ENCODE assay signal across 1 fruit fly cellular context in genomic region chr3L:18640584-18641527, dm6.
TF ChIP-seq lines count a peak whose summit lies in the region.

No protein-coding gene starts in this region.

TF ChIP-seq in whole organism, embryonic, 481 proteins besides CTCF, POLR2A, EP300 and RAD21 (continued from another document and continues in another):
- TF ChIP-seq HLHmδ (GFP tag; optimal IDR thresholded peaks at IDR 0.05; lab: Kevin White, UChicago) (peak; percentile 36), Hr39 (optimal IDR thresholded peaks at IDR 0.05; lab: Kevin White, UChicago) (no peak), dmrt99B (tag; optimal IDR thresholded peaks at IDR 0.05; lab: Kevin White, UChicago) (peak; percentile 93), twi (tag; optimal IDR thresholded peaks at IDR 0.05; lab: Kevin White, UChicago) (peak; percentile 44), CG17186 (GFP tag; optimal IDR thresholded peaks at IDR 0.05; lab: Kevin White, UChicago) (peak; percentile 35), CG12769 (tag; optimal IDR thresholded peaks at IDR 0.05; lab: Kevin White, UChicago) (peak; percentile 99), ash1 (GFP tag; optimal IDR thresholded peaks at IDR 0.05; lab: Kevin White, UChicago) (peak; percentile 80), CG18764 (GFP tag; optimal IDR thresholded peaks at IDR 0.05; lab: Kevin White, UChicago) (peak; percentile 78), Dfd (GFP tag; optimal IDR thresholded peaks at IDR 0.05; lab: Kevin White, UChicago) (peak in 1 of 2 experiments; percentile 92), knrl (GFP tag; IDR thresholded peaks at IDR 0.05; lab: Robert Waterston, UW; ENCODE audit: partially characterized antibody) (no peak), CG9727 (GFP tag; optimal IDR thresholded peaks at IDR 0.05; lab: Kevin White, UChicago) (peak; percentile 91), phol (tag; optimal IDR thresholded peaks at IDR 0.05; lab: Kevin White, UChicago) (peak; percentile 88), Atf-2 (GFP tag; optimal IDR thresholded peaks at IDR 0.05; lab: Kevin White, UChicago) (peak; percentile 87), kni (GFP tag; optimal IDR thresholded peaks at IDR 0.05; lab: Kevin White, UChicago) (peak; percentile 29), CG11247 (GFP tag; IDR thresholded peaks at IDR 0.05; lab: Robert Waterston, UW) (peak; percentile 99), hbn (GFP tag; IDR thresholded peaks at IDR 0.05; lab: Robert Waterston, UW; ENCODE audit: partially characterized antibody) (no peak), CG8924 (tag; optimal IDR thresholded peaks at IDR 0.05; lab: Kevin White, UChicago) (peak; percentile 70), p53 (GFP tag; optimal IDR thresholded peaks at IDR 0.05; lab: Kevin White, UChicago) (peak; percentile 17), CG1529 (GFP tag; optimal IDR thresholded peaks at IDR 0.05; lab: Kevin White, UChicago) (peak; percentile 64), D (optimal IDR thresholded peaks at IDR 0.05; lab: Kevin White, UChicago) (no peak), D (GFP tag; optimal IDR thresholded peaks at IDR 0.05; lab: Kevin White, UChicago) (peak; percentile 67), CG12744 (GFP tag; optimal IDR thresholded peaks at IDR 0.05; lab: Kevin White, UChicago) (peak; percentile 94), CG18619 (GFP tag; optimal IDR thresholded peaks at IDR 0.05; lab: Kevin White, UChicago) (peak; percentile 85), CG14050 (GFP tag; IDR thresholded peaks at IDR 0.05; lab: Robert Waterston, UW) (peak; percentile 95), row (GFP tag; IDR thresholded peaks at IDR 0.05; lab: Robert Waterston, UW) (peak; percentile 98), H15 (GFP tag; IDR thresholded peaks at IDR 0.05; lab: Robert Waterston, UW) (peak; percentile 97), CG8290 (GFP tag; optimal IDR thresholded peaks at IDR 0.05; lab: Kevin White, UChicago) (peak; percentile 4), CG8290 (tag; optimal IDR thresholded peaks at IDR 0.05; lab: Kevin White, UChicago) (peak; percentile 59 to 99), CG15479 (GFP tag; optimal IDR thresholded peaks at IDR 0.05; lab: Kevin White, UChicago) (peak; percentile 22), Rfx (GFP tag; IDR thresholded peaks at IDR 0.05; lab: Robert Waterston, UW) (peak; percentile 99), Oaz (GFP tag; IDR thresholded peaks at IDR 0.05; lab: Robert Waterston, UW) (peak; percentile 91), BEAF-32 (GFP tag; optimal IDR thresholded peaks at IDR 0.05; lab: Kevin White, UChicago) (no peak), CG30020 (tag; optimal IDR thresholded peaks at IDR 0.05; lab: Kevin White, UChicago) (peak; percentile 28), lmd (GFP tag; IDR thresholded peaks at IDR 0.05; lab: Robert Waterston, UW) (peak; percentile 97), D19B (GFP tag; optimal IDR thresholded peaks at IDR 0.05; lab: Kevin White, UChicago) (peak; percentile 86), CG10321 (GFP tag; IDR thresholded peaks at IDR 0.05; lab: Robert Waterston, UW) (peak; percentile 70), yki (optimal IDR thresholded peaks at IDR 0.05; lab: Kevin White, UChicago) (peak; percentile 93), CG13775 (GFP tag; optimal IDR thresholded peaks at IDR 0.05; lab: Kevin White, UChicago) (peak; percentile 86), unc-4 (GFP tag; IDR thresholded peaks at IDR 0.05; lab: Robert Waterston, UW; ENCODE audit: partially characterized antibody) (no peak), trh (GFP tag; optimal IDR thresholded peaks at IDR 0.05; lab: Kevin White, UChicago) (peak; percentile 63), CG3281 (GFP tag; optimal IDR thresholded peaks at IDR 0.05; lab: Kevin White, UChicago) (peak; percentile 91), Xbp1 (GFP tag; optimal IDR thresholded peaks at IDR 0.05; lab: Kevin White, UChicago) (peak; percentile 95), CG11504 (tag; optimal IDR thresholded peaks at IDR 0.05; lab: Kevin White, UChicago) (peak; percentile 93), HHEX (GFP tag; optimal IDR thresholded peaks at IDR 0.05; lab: Kevin White, UChicago) (peak; percentile 90), sug (tag; optimal IDR thresholded peaks at IDR 0.05; lab: Kevin White, UChicago) (peak; percentile 90), sna (GFP tag; IDR thresholded peaks at IDR 0.05; lab: Robert Waterston, UW; ENCODE audit: partially characterized antibody) (no peak), CG11398 (GFP tag; optimal IDR thresholded peaks at IDR 0.05; lab: Kevin White, UChicago) (peak; percentile 85), pho (GFP tag; optimal IDR thresholded peaks at IDR 0.05; lab: Kevin White, UChicago) (peak; percentile 98), crc (GFP tag; optimal IDR thresholded peaks at IDR 0.05; lab: Kevin White, UChicago) (peak; percentile 89), Hey (tag; optimal IDR thresholded peaks at IDR 0.05; lab: Kevin White, UChicago) (peak; percentile 74), CG1233 (GFP tag; optimal IDR thresholded peaks at IDR 0.05; lab: Kevin White, UChicago) (peak; percentile 77), CG2678 (tag; optimal IDR thresholded peaks at IDR 0.05; lab: Kevin White, UChicago) (peak; percentile 96), ab (GFP tag; optimal IDR thresholded peaks at IDR 0.05; lab: Kevin White, UChicago) (peak; percentile 94), CG34224 (GFP tag; IDR thresholded peaks at IDR 0.05; lab: Robert Waterston, UW; ENCODE audit: partially characterized antibody) (no peak; the same call in 2 of the 3 replicates), gce (GFP tag; IDR thresholded peaks at IDR 0.05; lab: Robert Waterston, UW) (peak; percentile 98), tio (GFP tag; optimal IDR thresholded peaks at IDR 0.05; lab: Kevin White, UChicago) (peak; percentile 75), CG17359 (tag; optimal IDR thresholded peaks at IDR 0.05; lab: Kevin White, UChicago) (peak; percentile 93), CG30431 (GFP tag; optimal IDR thresholded peaks at IDR 0.05; lab: Kevin White, UChicago) (peak; percentile 82), CG33213 (GFP tag; optimal IDR thresholded peaks at IDR 0.05; lab: Kevin White, UChicago) (peak; percentile 83), otp (GFP tag; IDR thresholded peaks at IDR 0.05; lab: Robert Waterston, UW) (peak; percentile 94), Pdp1 (GFP tag; optimal IDR thresholded peaks at IDR 0.05; lab: Kevin White, UChicago) (peak; percentile 78 to 96), bowl (GFP tag; IDR thresholded peaks at IDR 0.05; lab: Robert Waterston, UW) (peak; percentile 91), crol (GFP tag; IDR thresholded peaks at IDR 0.05; lab: Robert Waterston, UW) (peak; percentile 72; the same call in 1 of the 2 replicates), CG9932 (GFP tag; IDR thresholded peaks at IDR 0.05; lab: Robert Waterston, UW) (peak; percentile 99), CG11695 (GFP tag; IDR thresholded peaks at IDR 0.05; lab: Robert Waterston, UW) (peak; percentile 96), CG10543 (GFP tag; optimal IDR thresholded peaks at IDR 0.05; lab: Kevin White, UChicago) (peak; percentile 94), CG6689 (GFP tag; IDR thresholded peaks at IDR 0.05; lab: Robert Waterston, UW) (peak; percentile 93), z (GFP tag; IDR thresholded peaks at IDR 0.05; lab: Robert Waterston, UW) (peak; percentile 75), CG17802 (tag; optimal IDR thresholded peaks at IDR 0.05; lab: Kevin White, UChicago) (peak; percentile 45), fd102C (GFP tag; optimal IDR thresholded peaks at IDR 0.05; lab: Kevin White, UChicago) (no peak), tna (GFP tag; IDR thresholded peaks at IDR 0.05; lab: Robert Waterston, UW; ENCODE audit: partially characterized antibody) (no peak), dimm (GFP tag; IDR thresholded peaks at IDR 0.05; lab: Robert Waterston, UW) (peak; percentile 95), CG10654 (GFP tag; optimal IDR thresholded peaks at IDR 0.05; lab: Kevin White, UChicago) (peak; percentile 78), zen (tag; optimal IDR thresholded peaks at IDR 0.05; lab: Kevin White, UChicago) (peak; percentile 76), btn (GFP tag; optimal IDR thresholded peaks at IDR 0.05; lab: Kevin White, UChicago) (peak; percentile 71), sr (GFP tag; IDR thresholded peaks at IDR 0.05; lab: Robert Waterston, UW) (peak; percentile 89), CG10959 (GFP tag; IDR thresholded peaks at IDR 0.05; lab: Robert Waterston, UW) (peak; percentile 91), cwo (GFP tag; optimal IDR thresholded peaks at IDR 0.05; lab: Kevin White, UChicago) (peak; percentile 90), lab (GFP tag; optimal IDR thresholded peaks at IDR 0.05; lab: Kevin White, UChicago) (peak; percentile 97), ssp (GFP tag; IDR thresholded peaks at IDR 0.05; lab: Robert Waterston, UW) (peak; percentile 90), Bgb (GFP tag; IDR thresholded peaks at IDR 0.05; lab: Robert Waterston, UW; ENCODE audit: partially characterized antibody) (peak; percentile 48; the same call in 1 of the 2 replicates), CG4707 (GFP tag; optimal IDR thresholded peaks at IDR 0.05; lab: Kevin White, UChicago) (peak; percentile 31), scrt (GFP tag; optimal IDR thresholded peaks at IDR 0.05; lab: Kevin White, UChicago) (peak; percentile 82), sens-2 (GFP tag; IDR thresholded peaks at IDR 0.05; lab: Robert Waterston, UW) (peak; percentile 94), zen2 (GFP tag; IDR thresholded peaks at IDR 0.05; lab: Robert Waterston, UW; ENCODE audit: partially characterized antibody) (no peak), CG12219 (GFP tag; optimal IDR thresholded peaks at IDR 0.05; lab: Kevin White, UChicago) (peak; percentile 92), CG1602 (GFP tag; optimal IDR thresholded peaks at IDR 0.05; lab: Kevin White, UChicago) (peak; percentile 85), Ptx1 (GFP tag; IDR thresholded peaks at IDR 0.05; lab: Robert Waterston, UW) (peak; percentile 99), Fer2 (tag; optimal IDR thresholded peaks at IDR 0.05; lab: Kevin White, UChicago) (peak; percentile 93), CG18476 (GFP tag; optimal IDR thresholded peaks at IDR 0.05; lab: Kevin White, UChicago) (peak; percentile 76), Spps (tag; optimal IDR thresholded peaks at IDR 0.05; lab: Kevin White, UChicago) (peak; percentile 63), CG14667 (GFP tag; IDR thresholded peaks at IDR 0.05; lab: Robert Waterston, UW) (peak; percentile 97), Scr (GFP tag; IDR thresholded peaks at IDR 0.05; lab: Robert Waterston, UW; ENCODE audit: partially characterized antibody) (no peak), Dp (GFP tag; optimal IDR thresholded peaks at IDR 0.05; lab: Kevin White, UChicago) (peak; percentile 0), CG15269 (tag; optimal IDR thresholded peaks at IDR 0.05; lab: Kevin White, UChicago) (peak; percentile 95), CG32767 (GFP tag; IDR thresholded peaks at IDR 0.05; lab: Robert Waterston, UW) (peak; percentile 91), CG2120 (GFP tag; optimal IDR thresholded peaks at IDR 0.05; lab: Kevin White, UChicago) (peak; percentile 99), CG17612 (GFP tag; IDR thresholded peaks at IDR 0.05; lab: Robert Waterston, UW) (peak; percentile 95), jigr1 (GFP tag; IDR thresholded peaks at IDR 0.05; lab: Robert Waterston, UW) (peak; percentile 89), CG11456 (GFP tag; IDR thresholded peaks at IDR 0.05; lab: Robert Waterston, UW) (peak; percentile 99), stwl (tag; optimal IDR thresholded peaks at IDR 0.05; lab: Kevin White, UChicago) (no peak), CG6272 (GFP tag; IDR thresholded peaks at IDR 0.05; lab: Robert Waterston, UW) (peak; percentile 98), CG18011 (GFP tag; optimal IDR thresholded peaks at IDR 0.05; lab: Kevin White, UChicago) (peak; percentile 84), Atf3 (GFP tag; optimal IDR thresholded peaks at IDR 0.05; lab: Kevin White, UChicago) (peak; percentile 81), CG9609 (GFP tag; optimal IDR thresholded peaks at IDR 0.05; lab: Kevin White, UChicago) (peak; percentile 92), Fer3 (tag; optimal IDR thresholded peaks at IDR 0.05; lab: Kevin White, UChicago) (peak; percentile 96), lilli (GFP tag; optimal IDR thresholded peaks at IDR 0.05; lab: Kevin White, UChicago) (peak; percentile 96), Mes4 (GFP tag; optimal IDR thresholded peaks at IDR 0.05; lab: Kevin White, UChicago) (peak; percentile 88), CG4854 (GFP tag; optimal IDR thresholded peaks at IDR 0.05; lab: Kevin White, UChicago) (peak; percentile 88), ewg (GFP tag; optimal IDR thresholded peaks at IDR 0.05; lab: Kevin White, UChicago) (peak; percentile 86), CG7987 (GFP tag; optimal IDR thresholded peaks at IDR 0.05; lab: Kevin White, UChicago) (peak; percentile 65), Poxn (GFP tag; IDR thresholded peaks at IDR 0.05; lab: Robert Waterston, UW) (peak; percentile 82), CG15011 (GFP tag; optimal IDR thresholded peaks at IDR 0.05; lab: Kevin White, UChicago) (peak; percentile 83), vfl (GFP tag; optimal IDR thresholded peaks at IDR 0.05; lab: Kevin White, UChicago) (no peak), CG1024 (GFP tag; IDR thresholded peaks at IDR 0.05; lab: Robert Waterston, UW) (peak; percentile 95), Adf1 (GFP tag; IDR thresholded peaks at IDR 0.05; lab: Robert Waterston, UW) (peak; percentile 95), Elba2 (GFP tag; optimal IDR thresholded peaks at IDR 0.05; lab: Kevin White, UChicago) (no peak), hth (optimal IDR thresholded peaks at IDR 0.05; lab: Kevin White, UChicago) (no peak), Sox100B (GFP tag; optimal IDR thresholded peaks at IDR 0.05; lab: Kevin White, UChicago) (peak; percentile 94), ftz-f1 (GFP tag; optimal IDR thresholded peaks at IDR 0.05; lab: Kevin White, UChicago) (no peak), dati (GFP tag; IDR thresholded peaks at IDR 0.05; lab: Robert Waterston, UW) (peak; percentile 96), CG8281 (tag; optimal IDR thresholded peaks at IDR 0.05; lab: Kevin White, UChicago) (peak; percentile 69), fd96Cb (tag; optimal IDR thresholded peaks at IDR 0.05; lab: Kevin White, UChicago) (peak; percentile 84), rib (GFP tag; IDR thresholded peaks at IDR 0.05; lab: Robert Waterston, UW) (peak; percentile 98), Eip74EF (GFP tag; optimal IDR thresholded peaks at IDR 0.05; lab: Kevin White, UChicago) (peak in 1 of 2 experiments; percentile 93), CG9876 (GFP tag; optimal IDR thresholded peaks at IDR 0.05; lab: Kevin White, UChicago) (peak; percentile 91), unpg (GFP tag; optimal IDR thresholded peaks at IDR 0.05; lab: Kevin White, UChicago) (peak; percentile 93), bsh (GFP tag; optimal IDR thresholded peaks at IDR 0.05; lab: Kevin White, UChicago) (peak; percentile 73 to 85), CG6683 (GFP tag; optimal IDR thresholded peaks at IDR 0.05; lab: Kevin White, UChicago) (peak; percentile 88), Dip3 (GFP tag; optimal IDR thresholded peaks at IDR 0.05; lab: Kevin White, UChicago) (peak; percentile 92), CG6854 (GFP tag; optimal IDR thresholded peaks at IDR 0.05; lab: Kevin White, UChicago) (peak; percentile 90)
